Worm (Caenorhabditis elegans): ENCODE measurements around the gene K02E7.12.

The K02E7.12 gene

ce11 chrII:1088527-1089230 is 17.7 kb downstream of the K02E7.12 start:
- TF ChIP-seq B0261.1 (tag; optimal IDR thresholded peaks at IDR 0.05): peak; percentile 21
- TF ChIP-seq rpc-1 (optimal IDR thresholded peaks at IDR 0.05): peak; percentile 25
- peak; percentile 64 for TF ChIP-seq rpc-1 (tag; optimal IDR thresholded peaks at IDR 0.05)
- TF ChIP-seq B0336.3 (GFP tag; IDR thresholded peaks at IDR 0.05): no peak
- no peak for TF ChIP-seq attf-6 (GFP tag; IDR thresholded peaks at IDR 0.05)
- no peak for TF ChIP-seq F57A8.1 (GFP tag; optimal IDR thresholded peaks at IDR 0.05)
- no peak for TF ChIP-seq ztf-22 (GFP tag; optimal IDR thresholded peaks at IDR 0.05)
- TF ChIP-seq tbp1 (GFP tag; optimal IDR thresholded peaks at IDR 0.05): peak; percentile 70
- no peak for TF ChIP-seq attf-5 (GFP tag; optimal IDR thresholded peaks at IDR 0.05)

- TF ChIP-seq die-1 (tag; optimal IDR thresholded peaks at IDR 0.05): no peak
- TF ChIP-seq aptf-2 (GFP tag; conservative IDR thresholded peaks at IDR 0.05): no peak
- no peak for TF ChIP-seq lin-40 (tag; optimal IDR thresholded peaks at IDR 0.05)
- no peak for TF ChIP-seq F52B5.7 (tag; optimal IDR thresholded peaks at IDR 0.05)
- TF ChIP-seq ceh-27 (GFP tag; optimal IDR thresholded peaks at IDR 0.05): no peak
- TF ChIP-seq hlh-26 (GFP tag; conservative IDR thresholded peaks at IDR 0.05): no peak
- no peak for TF ChIP-seq hmg-1.2 (GFP tag; IDR thresholded peaks at IDR 0.05)
- no peak for TF ChIP-seq rpc-1 (optimal IDR thresholded peaks at IDR 0.05)
- TF ChIP-seq rpc-1 (tag; optimal IDR thresholded peaks at IDR 0.05): no peak
- no peak for TF ChIP-seq snpc-3.4 (tag; optimal IDR thresholded peaks at IDR 0.05)
- no peak for TF ChIP-seq gei-17 (GFP tag; optimal IDR thresholded peaks at IDR 0.05)
- no peak for TF ChIP-seq bed-1 (GFP tag; IDR thresholded peaks at IDR 0.05)
- TF ChIP-seq lsy-27 (tag; optimal IDR thresholded peaks at IDR 0.05; ENCODE audit: borderline replicate concordance, insufficient read depth): no peak
- TF ChIP-seq somi-1 (GFP tag; optimal IDR thresholded peaks at IDR 0.05): no peak
- no peak for TF ChIP-seq F49E8.2 (tag; optimal IDR thresholded peaks at IDR 0.05; ENCODE audit: insufficient read depth)
- no peak for TF ChIP-seq B0261.1 (tag; optimal IDR thresholded peaks at IDR 0.05)
- TF ChIP-seq dpl-1 (GFP tag; optimal IDR thresholded peaks at IDR 0.05): no peak
- no peak for TF ChIP-seq efl-1 (GFP tag; optimal IDR thresholded peaks at IDR 0.05)
- no peak for TF ChIP-seq nfya-1 (tag; optimal IDR thresholded peaks at IDR 0.05; ENCODE audit: borderline replicate concordance, insufficient read depth)
Measured at ce11 chrII:1090743-1091142, 19.8 kb downstream of the K02E7.12 start.

ce11 chrII:1091706-1092105 is 20.7 kb downstream of the K02E7.12 start, which contains the start of gene snf-3:
snf-3 (plus strand) TSS chrII:1092006.
- TF ChIP-seq ceh-91 (GFP tag; IDR thresholded peaks at IDR 0.05): no peak
- TF ChIP-seq lsy-27 (tag; optimal IDR thresholded peaks at IDR 0.05; ENCODE audit: borderline replicate concordance, insufficient read depth): no peak
- no peak for TF ChIP-seq sdz-38 (tag; optimal IDR thresholded peaks at IDR 0.05)
- TF ChIP-seq repo-1 (tag; optimal IDR thresholded peaks at IDR 0.05): no peak
- no peak for TF ChIP-seq ztf-25 (GFP tag; IDR thresholded peaks at IDR 0.05)
- TF ChIP-seq Y53F4B.3 (GFP tag; IDR thresholded peaks at IDR 0.05): no peak
- no peak for TF ChIP-seq F22D6.2 (tag; optimal IDR thresholded peaks at IDR 0.05)
- no peak for TF ChIP-seq dpff-1 (tag; optimal IDR thresholded peaks at IDR 0.05)
- no peak for TF ChIP-seq attf-6 (GFP tag; IDR thresholded peaks at IDR 0.05)
- TF ChIP-seq nfya-2 (GFP tag; IDR thresholded peaks at IDR 0.05): no peak
- TF ChIP-seq lin-35 (GFP tag; optimal IDR thresholded peaks at IDR 0.05): no peak
- TF ChIP-seq madf-10 (tag; optimal IDR thresholded peaks at IDR 0.05): no peak
- TF ChIP-seq pha-4 (tag; optimal IDR thresholded peaks at IDR 0.05): no peak
- no peak for TF ChIP-seq mes-4 (tag; optimal IDR thresholded peaks at IDR 0.05)
